Fruit fly (Drosophila melanogaster): ENCODE results near the gene wake.

The wake gene

dm6 chr3R:22667284-22667958 is 27.8 kb downstream of the wake start (continued):
- TF ChIP-seq CG2199 (GFP tag; IDR thresholded peaks at IDR 0.05) (no peak), otp (GFP tag; IDR thresholded peaks at IDR 0.05) (peak; percentile 78; the same call in 2 of the 3 replicates), HmgZ (tag; optimal IDR thresholded peaks at IDR 0.05) (peak; percentile 4), chm (GFP tag; IDR thresholded peaks at IDR 0.05) (0 out of 2 replicates have a peak, but pooled peaks have one; percentile 25), sc (optimal IDR thresholded peaks at IDR 0.05) (no peak), sc (GFP tag; optimal IDR thresholded peaks at IDR 0.05) (peak; percentile 69), CG4707 (GFP tag; optimal IDR thresholded peaks at IDR 0.05) (peak; percentile 49), CG31388 (GFP tag; optimal IDR thresholded peaks at IDR 0.05) (peak; percentile 44), NC2β (GFP tag; optimal IDR thresholded peaks at IDR 0.05) (peak; percentile 64), CG17912 (GFP tag; optimal IDR thresholded peaks at IDR 0.05) (no peak), CG8359 (GFP tag; optimal IDR thresholded peaks at IDR 0.05; ENCODE audit: borderline replicate concordance) (peak; percentile 66), cwo (GFP tag; optimal IDR thresholded peaks at IDR 0.05) (peak; percentile 73), slp2 (GFP tag; optimal IDR thresholded peaks at IDR 0.05) (peak; percentile 58), peb (GFP tag; IDR thresholded peaks at IDR 0.05) (peak; percentile 50; the same call in 1 of the 2 replicates), CG11723 (GFP tag; optimal IDR thresholded peaks at IDR 0.05) (peak; percentile 60), Hmr (GFP tag; optimal IDR thresholded peaks at IDR 0.05) (peak; percentile 11), Hand (GFP tag; optimal IDR thresholded peaks at IDR 0.05) (no peak), CG18764 (GFP tag; optimal IDR thresholded peaks at IDR 0.05) (peak; percentile 72), ash1 (GFP tag; optimal IDR thresholded peaks at IDR 0.05) (no peak), wor (GFP tag; IDR thresholded peaks at IDR 0.05) (peak; percentile 76), Fer1 (GFP tag; optimal IDR thresholded peaks at IDR 0.05) (peak; percentile 66), CG7271 (tag; optimal IDR thresholded peaks at IDR 0.05) (peak; percentile 71), eve (GFP tag; optimal IDR thresholded peaks at IDR 0.05) (peak in 1 of 2 experiments; percentile 92), sens (GFP tag) (peak; percentile 96), CG14441 (GFP tag; IDR thresholded peaks at IDR 0.05) (peak; percentile 71), CG11093 (GFP tag; IDR thresholded peaks at IDR 0.05) (peak; percentile 74; the same call in 1 of the 3 replicates), Scr (GFP tag; IDR thresholded peaks at IDR 0.05; ENCODE audit: partially characterized antibody) (no peak), danr (GFP tag; IDR thresholded peaks at IDR 0.05) (0 out of 2 replicates have a peak, but pooled peaks have one; percentile 9), nerfin-1 (tag; optimal IDR thresholded peaks at IDR 0.05) (peak; percentile 93), CG1233 (GFP tag; optimal IDR thresholded peaks at IDR 0.05) (peak; percentile 88), disco-r (GFP tag; optimal IDR thresholded peaks at IDR 0.05) (no peak), CG17568 (GFP tag; optimal IDR thresholded peaks at IDR 0.05) (peak; percentile 49), Dref (GFP tag; IDR thresholded peaks at IDR 0.05) (no peak), ken (GFP tag; IDR thresholded peaks at IDR 0.05) (peak; percentile 63; the same call in 2 of the 3 replicates), unc-4 (GFP tag; IDR thresholded peaks at IDR 0.05; ENCODE audit: partially characterized antibody) (no peak), CG7928 (GFP tag; optimal IDR thresholded peaks at IDR 0.05) (no peak), CG16813 (GFP tag; IDR thresholded peaks at IDR 0.05; ENCODE audit: partially characterized antibody) (no peak), CG3281 (GFP tag; optimal IDR thresholded peaks at IDR 0.05) (peak; percentile 60), YL-1 (GFP tag; optimal IDR thresholded peaks at IDR 0.05) (no peak), CG12236 (GFP tag; optimal IDR thresholded peaks at IDR 0.05) (peak; percentile 38), CG1792 (GFP tag; optimal IDR thresholded peaks at IDR 0.05) (peak; percentile 61), fd96Cb (tag; optimal IDR thresholded peaks at IDR 0.05) (peak; percentile 94), org-1 (GFP tag; optimal IDR thresholded peaks at IDR 0.05) (peak; percentile 69), Optix (GFP tag; IDR thresholded peaks at IDR 0.05) (0 out of 3 replicates have a peak, but pooled peaks have one; percentile 27), grau (tag; optimal IDR thresholded peaks at IDR 0.05) (peak; percentile 76), Meics (GFP tag; optimal IDR thresholded peaks at IDR 0.05) (peak; percentile 67), trh (GFP tag; optimal IDR thresholded peaks at IDR 0.05) (peak; percentile 21), CG12104 (GFP tag; optimal IDR thresholded peaks at IDR 0.05) (peak; percentile 58), usp (GFP tag; optimal IDR thresholded peaks at IDR 0.05) (no peak), TFAM (GFP tag; optimal IDR thresholded peaks at IDR 0.05) (peak; percentile 57)
